Fruit fly (Drosophila melanogaster) whole organism, embryonic: Measurements from ENCODE around the gene AlkB.
A peak's percentile ranks its signal among the peaks of the same experiment; 100 is the strongest.

ENCODE experiments used
- ATbp ChIP-seq: fragments of 200-800 bp; sonication (Bioruptor generic); optimal IDR thresholded peaks from 2 replicates; lab custom pipeline; 2017; ENCODE audit warnings: missing biosample characterization, mild to moderate bottlenecking, missing genetic modification characterization, missing genetic modification reagents
- Ada2b ChIP-seq: fragments of 200-800 bp; sonication (Bioruptor generic); IDR thresholded peaks from 2 replicates; pipeline ENCODE4 v1.3.6; 2022; ENCODE audit warnings: missing biosample characterization, missing genetic modification characterization
- BEAF-32 ChIP-seq: fragments of 200-800 bp; sonication (Bioruptor generic); optimal IDR thresholded peaks from 3 replicates; lab custom pipeline; 2017; ENCODE audit warnings: missing biosample characterization, missing genetic modification characterization, mild to moderate bottlenecking, moderate library complexity, missing genetic modification reagents
- Bgb ChIP-seq: fragments of 200-800 bp; sonication (Bioruptor generic); IDR thresholded peaks from 2 replicates; pipeline ENCODE4 v1.3.6; 2022; ENCODE audit warnings: missing biosample characterization, missing genetic modification characterization; ENCODE audit not compliant: partially characterized antibody
- CG1024 ChIP-seq: fragments of 200-800 bp; sonication (Bioruptor generic); IDR thresholded peaks from 2 replicates; pipeline ENCODE4 v1.3.6; 2022; ENCODE audit warnings: missing biosample characterization, missing genetic modification characterization
- CG11398 ChIP-seq: fragments of 200-800 bp; sonication (Bioruptor generic); optimal IDR thresholded peaks from 2 replicates; lab custom pipeline; 2016; ENCODE audit warnings: missing biosample characterization, missing genetic modification characterization
- CG12219 ChIP-seq: fragments of 200-800 bp; sonication (Bioruptor generic); optimal IDR thresholded peaks from 3 replicates; lab custom pipeline; 2018; ENCODE audit warnings: missing biosample characterization, mild to moderate bottlenecking, missing genetic modification characterization
- CG13296 ChIP-seq: fragments of 200-800 bp; sonication (Bioruptor generic); optimal IDR thresholded peaks from 3 replicates; lab custom pipeline; 2018; ENCODE audit warnings: missing biosample characterization, mild to moderate bottlenecking, missing genetic modification characterization
- CG17802 ChIP-seq: fragments of 200-800 bp; sonication (Bioruptor generic); optimal IDR thresholded peaks from 2 replicates; lab custom pipeline; 2018; ENCODE audit warnings: missing biosample characterization, mild to moderate bottlenecking, missing genetic modification characterization, moderate library complexity
- CG17912 ChIP-seq: fragments of 200-800 bp; sonication (Bioruptor generic); optimal IDR thresholded peaks from 2 replicates; lab custom pipeline; 2018; ENCODE audit warnings: missing biosample characterization, mild to moderate bottlenecking, missing genetic modification characterization
- CG18476 ChIP-seq: fragments of 200-800 bp; sonication (Bioruptor generic); optimal IDR thresholded peaks from 2 replicates; lab custom pipeline; 2016; ENCODE audit warnings: missing biosample characterization, mild to moderate bottlenecking, missing genetic modification characterization
- CG18619 ChIP-seq: fragments of 200-800 bp; sonication (Bioruptor generic); optimal IDR thresholded peaks from 3 replicates; lab custom pipeline; 2017; ENCODE audit warnings: missing biosample characterization, mild to moderate bottlenecking, missing genetic modification characterization
- CG18764 ChIP-seq: fragments of 200-800 bp; sonication (Bioruptor generic); optimal IDR thresholded peaks from 3 replicates; lab custom pipeline; 2016; ENCODE audit warnings: missing biosample characterization, missing genetic modification characterization
- CG2116 ChIP-seq: fragments of 200-800 bp; sonication (Bioruptor generic); optimal IDR thresholded peaks from 3 replicates; lab custom pipeline; 2018; ENCODE audit warnings: missing biosample characterization, mild to moderate bottlenecking, missing genetic modification characterization
- CG7271 ChIP-seq: fragments of 200-800 bp; sonication (Bioruptor generic); optimal IDR thresholded peaks from 2 replicates; lab custom pipeline; 2018; ENCODE audit warnings: missing biosample characterization, mild to moderate bottlenecking, missing genetic modification characterization, moderate library complexity
- CG7839 ChIP-seq: fragments of 200-800 bp; sonication (Bioruptor generic); optimal IDR thresholded peaks from 3 replicates; lab custom pipeline; 2018; ENCODE audit warnings: missing biosample characterization, mild to moderate bottlenecking, missing genetic modification characterization, moderate library complexity
- CG8388 ChIP-seq: fragments of 200-800 bp; sonication (Bioruptor generic); optimal IDR thresholded peaks from 2 replicates; lab custom pipeline; 2019; ENCODE audit warnings: missing biosample characterization, mild to moderate bottlenecking, missing genetic modification characterization, moderate library complexity
- CrebB ChIP-seq: fragments of 200-800 bp; sonication (Bioruptor generic); optimal IDR thresholded peaks from 3 replicates; lab custom pipeline; 2018; ENCODE audit warnings: missing biosample characterization, mild to moderate bottlenecking, missing genetic modification characterization
- Deaf1 ChIP-seq: fragments of 200-800 bp; optimal IDR thresholded peaks from 3 replicates; lab custom pipeline; 2019; ENCODE audit warnings: missing biosample characterization, mild to moderate bottlenecking, missing genetic modification characterization, moderate library complexity
- Dip3 ChIP-seq: fragments of 200-800 bp; sonication (Bioruptor generic); optimal IDR thresholded peaks from 3 replicates; lab custom pipeline; 2016; ENCODE audit warnings: missing biosample characterization, missing genetic modification characterization
- ERR ChIP-seq: fragments of 200-800 bp; sonication (Bioruptor generic); optimal IDR thresholded peaks from 2 replicates; lab custom pipeline; 2016; ENCODE audit warnings: missing biosample characterization, missing genetic modification characterization
- Hr51 ChIP-seq, 2 experiments: fragments of 200-800 bp; sonication (Bioruptor generic); optimal IDR thresholded peaks; 2 replicates in 1 of 2; 3 replicates in 1 of 2; lab custom pipeline; 2016 to 2018; ENCODE audit warnings: missing biosample characterization in 2 of 2, missing genetic modification characterization in 2 of 2, mild to moderate bottlenecking in 1 of 2, moderate library complexity in 1 of 2
- Kr ChIP-seq: fragments of 200-800 bp; sonication (Bioruptor generic); optimal IDR thresholded peaks from 2 replicates; lab custom pipeline; 2017; ENCODE audit warnings: missing biosample characterization, mild to moderate bottlenecking, missing genetic modification characterization
- Lhr ChIP-seq: fragments of 200-800 bp; sonication (Bioruptor generic); optimal IDR thresholded peaks from 3 replicates; lab custom pipeline; 2017; ENCODE audit warnings: mild to moderate bottlenecking, missing biosample characterization, missing genetic modification reagents, missing genetic modification characterization
- Meics ChIP-seq: fragments of 200-800 bp; sonication (Bioruptor generic); optimal IDR thresholded peaks from 2 replicates; lab custom pipeline; 2017; ENCODE audit warnings: missing biosample characterization, mild to moderate bottlenecking, missing genetic modification characterization
- NC2β ChIP-seq: fragments of 200-800 bp; sonication (Bioruptor generic); optimal IDR thresholded peaks from 2 replicates; lab custom pipeline; 2016; ENCODE audit warnings: missing biosample characterization, missing genetic modification characterization
- NFAT ChIP-seq: fragments of 200-800 bp; sonication (Bioruptor generic); IDR thresholded peaks from 2 replicates; pipeline ENCODE4 v1.3.6; 2022; ENCODE audit warnings: missing biosample characterization, missing genetic modification characterization
- Poxn ChIP-seq: fragments of 200-800 bp; sonication (Bioruptor generic); IDR thresholded peaks from 2 replicates; pipeline ENCODE4 v1.3.6; 2022; ENCODE audit warnings: missing biosample characterization, missing genetic modification characterization
- ash1 ChIP-seq: fragments of 200-800 bp; sonication (Bioruptor generic); optimal IDR thresholded peaks from 2 replicates; lab custom pipeline; 2018; ENCODE audit warnings: missing biosample characterization, mild to moderate bottlenecking, missing genetic modification characterization
- crp ChIP-seq, 2 experiments: fragments of 200-800 bp; sonication (Bioruptor generic); optimal IDR thresholded peaks; 2 replicates in 1 of 2; 3 replicates in 1 of 2; lab custom pipeline; 2017; ENCODE audit warnings: missing biosample characterization in 2 of 2, missing genetic modification characterization in 2 of 2, mild to moderate bottlenecking in 1 of 2, moderate library complexity in 1 of 2
- dan ChIP-seq: fragments of 200-800 bp; sonication (Bioruptor generic); IDR thresholded peaks from 2 replicates; pipeline ENCODE4 v1.3.6; 2022; ENCODE audit warnings: missing biosample characterization, missing genetic modification characterization
- dati ChIP-seq: fragments of 200-800 bp; sonication (Bioruptor generic); IDR thresholded peaks from 2 replicates; pipeline ENCODE4 v1.3.6; 2022; ENCODE audit warnings: missing biosample characterization, missing genetic modification characterization
- fu2 ChIP-seq: fragments of 200-800 bp; sonication (Bioruptor generic); optimal IDR thresholded peaks from 2 replicates; lab custom pipeline; 2016; ENCODE audit warnings: missing biosample characterization, missing genetic modification characterization
- gce ChIP-seq: fragments of 200-800 bp; sonication (Bioruptor generic); IDR thresholded peaks from 3 replicates; pipeline ENCODE4 v1.3.6; 2022; ENCODE audit warnings: missing biosample characterization, missing genetic modification characterization
- grau ChIP-seq: fragments of 200-800 bp; optimal IDR thresholded peaks from 3 replicates; lab custom pipeline; 2019; ENCODE audit warnings: missing biosample characterization, mild to moderate bottlenecking, missing genetic modification characterization, moderate library complexity
- gsb-n ChIP-seq: fragments of 200-800 bp; sonication (Bioruptor generic); optimal IDR thresholded peaks from 3 replicates; lab custom pipeline; 2018; ENCODE audit warnings: missing biosample characterization, mild to moderate bottlenecking, missing genetic modification characterization
- jumu ChIP-seq: fragments of 200-800 bp; sonication (Bioruptor generic); optimal IDR thresholded peaks from 3 replicates; lab custom pipeline; 2016; ENCODE audit warnings: missing biosample characterization, missing genetic modification characterization
- knrl ChIP-seq: fragments of 200-800 bp; sonication (Bioruptor generic); IDR thresholded peaks from 3 replicates; pipeline ENCODE4 v1.3.6; 2022; ENCODE audit warnings: missing biosample characterization, missing genetic modification characterization; ENCODE audit not compliant: partially characterized antibody
- lab ChIP-seq: fragments of 200-800 bp; sonication (Bioruptor generic); optimal IDR thresholded peaks from 3 replicates; lab custom pipeline; 2017; ENCODE audit warnings: missing biosample characterization, missing genetic modification characterization, mild to moderate bottlenecking, moderate library complexity, missing genetic modification reagents
- lbe ChIP-seq: fragments of 200-800 bp; sonication (Bioruptor generic); optimal IDR thresholded peaks from 2 replicates; lab custom pipeline; 2016; ENCODE audit warnings: missing biosample characterization, mild to moderate bottlenecking, missing genetic modification characterization
- luna ChIP-seq: fragments of 200-800 bp; sonication (Bioruptor generic); optimal IDR thresholded peaks from 2 replicates; lab custom pipeline; 2016; ENCODE audit warnings: missing biosample characterization, missing genetic modification characterization
- nerfin-2 ChIP-seq: fragments of 200-800 bp; sonication (Bioruptor generic); IDR thresholded peaks from 2 replicates; pipeline ENCODE4 v1.3.6; 2022; ENCODE audit warnings: missing biosample characterization, missing genetic modification characterization; ENCODE audit not compliant: partially characterized antibody
- odd ChIP-seq: fragments of 200-800 bp; sonication (Bioruptor generic); optimal IDR thresholded peaks from 2 replicates; lab custom pipeline; 2017; ENCODE audit warnings: missing biosample characterization, mild to moderate bottlenecking, missing genetic modification characterization
- pan ChIP-seq, 4 experiments: fragments of >200 bp in 3 of 4; fragments of 200-800 bp in 1 of 4; sonication (Bioruptor generic) in 1 of 4; optimal IDR thresholded peaks in 3 of 4; IDR thresholded peaks in 1 of 4; 2 replicates each; pipeline versions ENCODE4 v1.3.6 to Lab custom; 2017 to 2022; ENCODE audit warnings: missing biosample characterization in 2 of 4, missing genetic modification characterization in 2 of 4, mixed read lengths in 1 of 4
- pb ChIP-seq: fragments of 200-800 bp; sonication (Bioruptor generic); optimal IDR thresholded peaks from 3 replicates; lab custom pipeline; 2016; ENCODE audit warnings: missing biosample characterization, missing genetic modification characterization
- phol ChIP-seq: fragments of 200-800 bp; sonication (Bioruptor generic); optimal IDR thresholded peaks from 3 replicates; lab custom pipeline; 2018; ENCODE audit warnings: missing biosample characterization, mild to moderate bottlenecking, missing genetic modification characterization, moderate library complexity
- sc ChIP-seq, 3 experiments: fragments of >200 bp in 2 of 3; fragments of 200-800 bp in 1 of 3; sonication (Bioruptor generic) in 1 of 3; optimal IDR thresholded peaks; 2 replicates in 2 of 3; 3 replicates in 1 of 3; lab custom pipeline; 2017; ENCODE audit warnings: mild to moderate bottlenecking in 1 of 3, missing biosample characterization in 1 of 3, missing genetic modification characterization in 1 of 3, missing genetic modification reagents in 1 of 3
- scrt ChIP-seq: fragments of 200-800 bp; sonication (Bioruptor generic); optimal IDR thresholded peaks from 2 replicates; lab custom pipeline; 2018; ENCODE audit warnings: missing biosample characterization, mild to moderate bottlenecking, missing genetic modification characterization, moderate library complexity

AlkB gene

DNA sequence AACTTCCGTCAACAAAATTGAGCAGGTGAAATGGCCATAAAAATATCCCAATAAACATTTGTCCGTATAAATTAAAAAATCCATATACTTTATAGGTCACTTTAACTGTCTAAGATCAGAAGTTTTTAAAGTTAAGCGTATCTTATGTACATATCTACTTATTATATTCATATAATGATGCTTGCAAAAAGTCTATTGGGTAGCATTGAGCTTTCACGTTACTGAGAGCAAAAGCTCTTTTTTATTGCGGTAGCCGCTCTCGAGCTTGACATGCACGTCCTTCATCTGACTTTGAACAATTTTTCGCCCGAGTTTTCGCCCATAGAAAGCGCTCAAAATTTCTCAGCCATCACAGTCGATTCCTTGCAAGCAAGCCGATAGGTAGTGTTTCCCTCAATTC lies 8.6 kb upstream of the AlkB start, which contains the start of gene Gapdh2 (continued):
- TF ChIP-seq CrebB (tag; lab: Kevin White, UChicago): peak; percentile 100
- peak; percentile 94 for TF ChIP-seq Lhr (GFP tag; lab: Kevin White, UChicago)
- no peak for TF ChIP-seq pan (optimal IDR thresholded peaks at IDR 0.05; lab: Kevin White, UChicago)
- peak in 1 of 2 experiments; percentile 99 for TF ChIP-seq pan (GFP tag; optimal IDR thresholded peaks at IDR 0.05 in 1 of 2, IDR thresholded peaks at IDR 0.05 in 1 of 2)
- peak; percentile 99 for TF ChIP-seq CG18476 (GFP tag; lab: Kevin White, UChicago)
- TF ChIP-seq dati (GFP tag; lab: Robert Waterston, UW): no peak; the same call in 1 of the 2 replicates
- TF ChIP-seq Poxn: peak; percentile 96
- TF ChIP-seq CG13296 (GFP tag; lab: Kevin White, UChicago): peak; percentile 100
- TF ChIP-seq Deaf1 (tag; lab: Kevin White, UChicago): peak; percentile 93
- peak; percentile 97 for TF ChIP-seq CG18764 (GFP tag; lab: Kevin White, UChicago)
- TF ChIP-seq ERR (GFP tag; lab: Kevin White, UChicago): peak; percentile 100
- no peak for TF ChIP-seq Kr (GFP tag; lab: Kevin White, UChicago)
- peak; percentile 99 for TF ChIP-seq lbe (GFP tag; lab: Kevin White, UChicago)
- peak; percentile 86 for TF ChIP-seq CG17802 (tag; lab: Kevin White, UChicago)
- peak; percentile 99 for TF ChIP-seq CG18619 (GFP tag; lab: Kevin White, UChicago)
- peak; percentile 90 for TF ChIP-seq jumu
- peak; percentile 100 for TF ChIP-seq odd
- TF ChIP-seq luna: peak; percentile 94
- TF ChIP-seq Dip3 (GFP tag; lab: Kevin White, UChicago): peak; percentile 98
- TF ChIP-seq gsb-n (tag; lab: Kevin White, UChicago): peak; percentile 99
- peak; percentile 98 for TF ChIP-seq ash1 (GFP tag; lab: Kevin White, UChicago)
- peak; percentile 97 for TF ChIP-seq phol (tag; lab: Kevin White, UChicago)
- peak; percentile 94 for TF ChIP-seq CG7271
- no peak; the same call in none of the 3 replicates for TF ChIP-seq gce (GFP tag; lab: Robert Waterston, UW)
- peak; percentile 95 to 100 for TF ChIP-seq Hr51 (GFP tag; optimal IDR thresholded peaks at IDR 0.05; lab: Kevin White, UChicago)
- peak; percentile 94 for TF ChIP-seq fu2 (GFP tag; lab: Kevin White, UChicago)
- TF ChIP-seq CG17912: peak; percentile 100
- peak; percentile 99 for TF ChIP-seq CG8388 (GFP tag; lab: Kevin White, UChicago)
- peak; percentile 99 for TF ChIP-seq Ada2b (GFP tag; lab: Robert Waterston, UW)
- TF ChIP-seq NFAT: peak; percentile 98
- TF ChIP-seq crp (GFP tag; optimal IDR thresholded peaks at IDR 0.05; lab: Kevin White, UChicago): peak; percentile 7 to 74
- peak; percentile 100 for TF ChIP-seq CG12219 (GFP tag; lab: Kevin White, UChicago)
- TF ChIP-seq Meics: peak; percentile 100
- TF ChIP-seq NC2β (GFP tag; lab: Kevin White, UChicago): peak; percentile 94
- TF ChIP-seq dan: no peak
- TF ChIP-seq CG11398 (GFP tag; lab: Kevin White, UChicago): peak; percentile 93
- TF ChIP-seq pb (GFP tag; lab: Kevin White, UChicago): peak; percentile 89
- no peak for TF ChIP-seq nerfin-2 (GFP tag; lab: Robert Waterston, UW)
- no peak for TF ChIP-seq sc (optimal IDR thresholded peaks at IDR 0.05; lab: Kevin White, UChicago)
- TF ChIP-seq sc (GFP tag; optimal IDR thresholded peaks at IDR 0.05; lab: Kevin White, UChicago): peak; percentile 96
- peak; percentile 100 for TF ChIP-seq lab (GFP tag; lab: Kevin White, UChicago)
- TF ChIP-seq Bgb (GFP tag; lab: Robert Waterston, UW): 0 out of 2 replicates have a peak, but pooled peaks have one; percentile 9
- no peak for TF ChIP-seq knrl
- TF ChIP-seq CG7839: peak; percentile 100
- peak; percentile 96 for TF ChIP-seq CG1024 (GFP tag; lab: Robert Waterston, UW)
- TF ChIP-seq scrt (GFP tag; lab: Kevin White, UChicago): peak; percentile 99
- TF ChIP-seq BEAF-32: peak; percentile 38
- peak; percentile 99 for TF ChIP-seq grau (tag; lab: Kevin White, UChicago)
- TF ChIP-seq CG2116 (GFP tag; lab: Kevin White, UChicago): peak; percentile 88
- peak; percentile 100 for TF ChIP-seq ATbp (GFP tag; lab: Kevin White, UChicago)
